Fruit fly (Drosophila melanogaster) whole organism, prepupa: ENCODE results near the gene CG42264.

Experiments
- Blimp-1 ChIP-seq: fragments of 200-800 bp; sonication (Bioruptor generic); optimal IDR thresholded peaks from 3 replicates; lab custom pipeline; 2017; ENCODE audit warnings: missing biosample characterization, missing genetic modification characterization, mild to moderate bottlenecking, moderate library complexity, missing genetic modification reagents
- CG10631 ChIP-seq: fragments of 200-800 bp; sonication (Bioruptor generic); optimal IDR thresholded peaks from 2 replicates; lab custom pipeline; 2016; ENCODE audit warnings: missing biosample characterization, missing genetic modification characterization
- CG10669 ChIP-seq: fragments of 200-800 bp; sonication (Bioruptor generic); optimal IDR thresholded peaks from 3 replicates; lab custom pipeline; 2018; ENCODE audit warnings: missing biosample characterization, mild to moderate bottlenecking, missing genetic modification characterization, moderate library complexity
- CG11762 ChIP-seq: fragments of 200-800 bp; sonication (Bioruptor generic); optimal IDR thresholded peaks from 3 replicates; lab custom pipeline; 2016; ENCODE audit warnings: missing biosample characterization, missing genetic modification characterization; ENCODE audit not compliant: insufficient read depth
- CG11902 ChIP-seq: fragments of 200-800 bp; sonication (Bioruptor generic); optimal IDR thresholded peaks from 3 replicates; lab custom pipeline; 2016; ENCODE audit warnings: missing biosample characterization, missing genetic modification characterization
- CG3032 ChIP-seq: fragments of 200-800 bp; optimal IDR thresholded peaks from 2 replicates; lab custom pipeline; 2019; ENCODE audit warnings: missing biosample characterization, mild to moderate bottlenecking, missing genetic modification characterization, moderate library complexity
- CG32006 ChIP-seq: fragments of 200-800 bp; sonication (Bioruptor generic); optimal IDR thresholded peaks from 3 replicates; lab custom pipeline; 2017; ENCODE audit warnings: missing biosample characterization, mild to moderate bottlenecking, missing genetic modification characterization
- CG34406 ChIP-seq: fragments of 200-800 bp; sonication (Bioruptor generic); optimal IDR thresholded peaks from 3 replicates; lab custom pipeline; 2016; ENCODE audit warnings: missing biosample characterization, missing genetic modification characterization
- CG4318 ChIP-seq: fragments of 200-800 bp; sonication (Bioruptor generic); optimal IDR thresholded peaks from 3 replicates; lab custom pipeline; 2017; ENCODE audit warnings: missing biosample characterization, mild to moderate bottlenecking, missing genetic modification characterization
- CG6163 ChIP-seq: fragments of 200-800 bp; sonication (Bioruptor generic); IDR thresholded peaks from 3 replicates; pipeline ENCODE4 v1.3.6; 2022; ENCODE audit warnings: missing biosample characterization, missing genetic modification characterization
- CG6276 ChIP-seq: fragments of 200-800 bp; sonication (Bioruptor generic); optimal IDR thresholded peaks from 2 replicates; lab custom pipeline; 2017; ENCODE audit warnings: missing biosample characterization, mild to moderate bottlenecking, missing genetic modification characterization
- CG6792 ChIP-seq: fragments of 200-800 bp; sonication (Bioruptor generic); optimal IDR thresholded peaks from 3 replicates; lab custom pipeline; 2016; ENCODE audit warnings: missing biosample characterization, missing genetic modification characterization
- CG6808 ChIP-seq: fragments of 200-800 bp; sonication (Bioruptor generic); optimal IDR thresholded peaks from 3 replicates; lab custom pipeline; 2017; ENCODE audit warnings: missing biosample characterization, missing genetic modification characterization, mild to moderate bottlenecking, moderate library complexity, missing genetic modification reagents
- CG8119 ChIP-seq: fragments of 200-800 bp; sonication (Bioruptor generic); IDR thresholded peaks from 3 replicates; pipeline ENCODE4 v1.3.6; 2022; ENCODE audit warnings: missing biosample characterization, missing genetic modification characterization
- CG8319 ChIP-seq: fragments of 200-800 bp; sonication (Bioruptor generic); optimal IDR thresholded peaks from 3 replicates; lab custom pipeline; 2016; ENCODE audit warnings: missing biosample characterization, missing genetic modification characterization
- CG9139 ChIP-seq: fragments of 200-800 bp; sonication (Bioruptor generic); optimal IDR thresholded peaks from 3 replicates; lab custom pipeline; 2017; ENCODE audit warnings: missing biosample characterization, mild to moderate bottlenecking, missing genetic modification characterization
- Eip75B ChIP-seq: fragments of 200-800 bp; sonication (Bioruptor generic); optimal IDR thresholded peaks from 3 replicates; lab custom pipeline; 2016; ENCODE audit warnings: missing biosample characterization, missing genetic modification characterization
- Ets21C ChIP-seq: fragments of 200-800 bp; sonication (Bioruptor generic); optimal IDR thresholded peaks from 3 replicates; lab custom pipeline; 2016; ENCODE audit warnings: missing biosample characterization, missing genetic modification characterization
- Gug ChIP-seq: fragments of 200-800 bp; sonication (Bioruptor generic); IDR thresholded peaks from 2 replicates; pipeline ENCODE4 v1.3.6; 2022; ENCODE audit warnings: missing biosample characterization, missing genetic modification characterization
- Hr39 ChIP-seq: fragments of 200-800 bp; sonication (Bioruptor generic); optimal IDR thresholded peaks from 2 replicates; lab custom pipeline; 2016; ENCODE audit warnings: missing biosample characterization, missing genetic modification characterization
- Lpt ChIP-seq: fragments of 200-800 bp; sonication (Bioruptor generic); optimal IDR thresholded peaks from 3 replicates; lab custom pipeline; 2016; ENCODE audit warnings: missing biosample characterization, missing genetic modification characterization
- Met ChIP-seq: fragments of 200-800 bp; sonication (Bioruptor generic); optimal IDR thresholded peaks from 3 replicates; lab custom pipeline; 2016; ENCODE audit warnings: missing biosample characterization, missing genetic modification characterization
- OdsH ChIP-seq: fragments of 200-800 bp; sonication (Bioruptor generic); optimal IDR thresholded peaks from 3 replicates; lab custom pipeline; 2016; ENCODE audit warnings: missing biosample characterization, missing genetic modification characterization
- Smox ChIP-seq: fragments of 200-800 bp; sonication (Bioruptor generic); optimal IDR thresholded peaks from 3 replicates; lab custom pipeline; 2016; ENCODE audit warnings: missing biosample characterization, missing genetic modification characterization
- achi ChIP-seq: fragments of 200-800 bp; sonication (Bioruptor generic); optimal IDR thresholded peaks from 3 replicates; lab custom pipeline; 2016; ENCODE audit warnings: missing biosample characterization, missing genetic modification characterization
- cyc ChIP-seq: fragments of 200-800 bp; sonication (Bioruptor generic); optimal IDR thresholded peaks from 3 replicates; lab custom pipeline; 2016; ENCODE audit warnings: missing biosample characterization, missing genetic modification characterization
- dsx ChIP-seq: fragments of 200-800 bp; optimal IDR thresholded peaks from 3 replicates; lab custom pipeline; 2019; ENCODE audit warnings: missing biosample characterization, mild to moderate bottlenecking, missing genetic modification characterization, moderate library complexity; ENCODE audit not compliant: poor library complexity, severe bottlenecking
- eg ChIP-seq: fragments of 200-800 bp; sonication (Bioruptor generic); IDR thresholded peaks from 3 replicates; pipeline ENCODE4 v1.3.6; 2022; ENCODE audit warnings: missing biosample characterization, missing genetic modification characterization
- esn ChIP-seq: fragments of 200-800 bp; sonication (Bioruptor generic); optimal IDR thresholded peaks from 2 replicates; lab custom pipeline; 2016; ENCODE audit warnings: missing biosample characterization, mild to moderate bottlenecking, missing genetic modification characterization, moderate library complexity
- fd59A ChIP-seq: fragments of 200-800 bp; sonication (Bioruptor generic); optimal IDR thresholded peaks from 2 replicates; lab custom pipeline; 2017; ENCODE audit warnings: missing biosample characterization, mild to moderate bottlenecking, missing genetic modification characterization, missing genetic modification reagents
- fd85E ChIP-seq: fragments of 200-800 bp; sonication (Bioruptor generic); optimal IDR thresholded peaks from 3 replicates; lab custom pipeline; 2016; ENCODE audit warnings: missing biosample characterization, missing genetic modification characterization
- fkh ChIP-seq: fragments of 200-800 bp; sonication (Bioruptor generic); optimal IDR thresholded peaks from 3 replicates; lab custom pipeline; 2017; ENCODE audit warnings: missing biosample characterization, mild to moderate bottlenecking, missing genetic modification characterization, moderate library complexity
- pdm3 ChIP-seq: fragments of 200-800 bp; sonication (Bioruptor generic); optimal IDR thresholded peaks from 3 replicates; lab custom pipeline; 2016; ENCODE audit warnings: missing biosample characterization, missing genetic modification characterization
- salr ChIP-seq, 2 experiments: fragments of 200-800 bp; sonication (Bioruptor generic); optimal IDR thresholded peaks; 3 replicates each; lab custom pipeline; 2016 to 2018; ENCODE audit warnings: missing biosample characterization in 2 of 2, missing genetic modification characterization in 2 of 2, mild to moderate bottlenecking in 1 of 2
- ss ChIP-seq, 2 experiments: fragments of 200-800 bp; sonication (Bioruptor generic); optimal IDR thresholded peaks; 2 replicates in 1 of 2; 3 replicates in 1 of 2; lab custom pipeline; 2017 to 2018; ENCODE audit warnings: mild to moderate bottlenecking in 2 of 2, missing biosample characterization in 2 of 2, missing genetic modification characterization in 2 of 2, moderate library complexity in 1 of 2
- svp ChIP-seq: fragments of 200-800 bp; sonication (Bioruptor generic); peaks from one replicate; lab custom pipeline; 2016; ENCODE audit warnings: missing biosample characterization, missing genetic modification characterization

The CG42264 gene

dm6 chrX:5744992-5745732 is 31.3 kb downstream of the CG42264 start (continued):
- TF ChIP-seq ss (GFP tag; optimal IDR thresholded peaks at IDR 0.05; lab: Kevin White, UChicago) (no peak), eg (peak; percentile 30; the same call in 1 of the 3 replicates), CG8319 (GFP tag; lab: Kevin White, UChicago) (no peak), CG10631 (GFP tag; lab: Kevin White, UChicago) (peak; percentile 22), CG11902 (no peak), Gug (GFP tag; lab: Robert Waterston, UW) (0 out of 2 replicates have a peak, but pooled peaks have one; percentile 28), pdm3 (GFP tag; lab: Kevin White, UChicago) (peak; percentile 37), salr (GFP tag; optimal IDR thresholded peaks at IDR 0.05; lab: Kevin White, UChicago) (peak in 1 of 2 experiments; percentile 19), svp (GFP tag; lab: Kevin White, UChicago) (peak; percentile 90), Lpt (no peak), CG9139 (GFP tag; lab: Kevin White, UChicago) (no peak), fd59A (no peak), Blimp-1 (GFP tag; lab: Kevin White, UChicago) (no peak), CG11762 (GFP tag; lab: Kevin White, UChicago) (no peak), Ets21C (GFP tag; lab: Kevin White, UChicago) (no peak), achi (no peak), esn (peak; percentile 43), CG6276 (GFP tag; lab: Kevin White, UChicago) (peak; percentile 21), Smox (GFP tag; lab: Kevin White, UChicago) (peak; percentile 39), CG32006 (GFP tag; lab: Kevin White, UChicago) (peak; percentile 52), Eip75B (GFP tag; lab: Kevin White, UChicago) (peak; percentile 21), CG6792 (GFP tag; lab: Kevin White, UChicago) (no peak), CG6163 (GFP tag; lab: Robert Waterston, UW) (peak; percentile 36; the same call in 1 of the 3 replicates), CG10669 (GFP tag; lab: Kevin White, UChicago) (no peak), Met (GFP tag; lab: Kevin White, UChicago) (peak; percentile 43), fd85E (GFP tag; lab: Kevin White, UChicago) (no peak), CG3032 (tag; lab: Kevin White, UChicago) (no peak), CG8119 (GFP tag; lab: Robert Waterston, UW) (0 out of 3 replicates have a peak, but pooled peaks have one; percentile 30)
- TF ChIP-seq, all 60 proteins: peak for 28

DNA sequence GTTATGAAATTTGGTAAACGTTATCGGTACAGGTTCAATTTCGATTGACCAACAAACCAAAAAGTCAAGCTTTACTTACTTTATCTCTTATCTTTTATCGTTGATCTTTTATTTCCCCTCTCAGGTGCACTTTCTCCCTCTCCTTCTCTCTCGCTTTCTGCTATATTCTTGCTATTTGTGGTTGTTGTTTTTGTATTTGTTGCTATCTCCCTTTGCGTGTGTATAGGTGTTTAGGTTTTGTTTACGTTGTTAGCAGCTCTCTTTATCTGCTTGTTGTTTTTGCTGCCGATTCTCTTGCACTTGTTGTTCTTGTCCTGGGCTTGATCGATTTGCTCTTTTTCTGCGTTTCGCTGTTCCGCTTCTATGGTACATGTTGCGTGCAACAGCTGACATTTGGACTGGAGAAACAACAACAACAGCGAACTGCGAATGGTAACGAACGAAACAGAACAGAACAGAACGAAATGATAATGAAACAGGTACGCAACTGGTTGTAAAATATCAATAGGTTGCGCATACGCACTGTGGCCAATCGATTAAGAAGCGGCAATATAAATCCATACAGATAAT is 32.1 kb downstream of the CG42264 start:
- TF ChIP-seq CG6163 (GFP tag; lab: Robert Waterston, UW) (0 out of 3 replicates have a peak, but pooled peaks have one; percentile 11), CG6808 (GFP tag; lab: Kevin White, UChicago) (no peak), Gug (GFP tag; lab: Robert Waterston, UW) (no peak), CG4318 (GFP tag; lab: Kevin White, UChicago) (no peak), svp (GFP tag; lab: Kevin White, UChicago) (no peak), Blimp-1 (GFP tag; lab: Kevin White, UChicago) (no peak), CG34406 (GFP tag; lab: Kevin White, UChicago) (no peak), ss (GFP tag; optimal IDR thresholded peaks at IDR 0.05; lab: Kevin White, UChicago) (peak in 1 of 2 experiments; percentile 53), esn (no peak), fkh (GFP tag; lab: Kevin White, UChicago) (peak; percentile 54), Ets21C (GFP tag; lab: Kevin White, UChicago) (no peak)
- TF ChIP-seq, all 60 proteins: peak for 3

DNA sequence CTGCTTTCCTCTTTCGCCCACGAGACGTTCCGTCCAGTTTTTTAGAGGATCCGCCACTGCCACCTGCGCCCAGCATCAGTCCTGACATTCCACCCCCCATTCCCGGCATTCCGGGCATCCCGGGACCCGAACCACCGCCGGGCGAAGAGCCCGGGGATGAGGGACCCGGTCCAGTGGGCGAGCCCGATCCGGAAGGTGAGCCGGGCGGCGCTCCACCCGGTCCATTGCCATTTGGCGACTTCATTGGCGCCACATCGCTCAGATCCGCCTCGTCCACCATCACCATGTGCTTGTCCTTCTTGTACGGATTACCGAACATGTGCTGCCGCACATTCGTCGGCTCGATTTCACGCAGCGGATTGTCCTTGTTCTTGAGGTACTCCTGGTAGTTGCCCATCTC is 34.8 kb downstream of the CG42264 start:
- TF ChIP-seq dsx (GFP tag; lab: Kevin White, UChicago) (no peak), cyc (GFP tag; lab: Kevin White, UChicago) (no peak), Hr39 (no peak), CG6792 (GFP tag; lab: Kevin White, UChicago) (no peak), OdsH (GFP tag; lab: Kevin White, UChicago) (no peak), pdm3 (GFP tag; lab: Kevin White, UChicago) (no peak), Met (GFP tag; lab: Kevin White, UChicago) (no peak)
